Worm (Caenorhabditis elegans) whole organism, midembryonic: ENCODE measurements around the gene cgt-1.

Experiments used
- flt-1 ChIP-seq: fragments of 200-800 bp; sonication (Bioruptor generic); IDR thresholded peaks from 2 replicates; pipeline ENCODE4 v1.3.6; 2022; ENCODE audit warnings: missing genetic modification characterization, missing compliant biosample characterization
- klf-2 ChIP-seq: fragments of 200-800 bp; sonication (Bioruptor generic); conservative IDR thresholded peaks from 2 replicates; pipeline ENCODE4 v1.3.6; 2022; ENCODE audit warnings: missing genetic modification reagents, missing genetic modification characterization, missing compliant biosample characterization
- med-1 ChIP-seq: sonication (generic microtip); optimal IDR thresholded peaks from 2 replicates; lab custom pipeline; 2017; ENCODE audit warnings: missing genetic modification characterization, mild to moderate bottlenecking, missing compliant biosample characterization, antibody characterized with exemption, missing genetic modification reagents; ENCODE audit not compliant: insufficient read depth
- ref-1 ChIP-seq: fragments of 200-800 bp; sonication (Bioruptor generic); conservative IDR thresholded peaks from 2 replicates; pipeline ENCODE4 v1.3.6; 2022; ENCODE audit warnings: missing genetic modification reagents, missing genetic modification characterization, missing compliant biosample characterization
- tab-1 ChIP-seq: fragments of 200-800 bp; sonication (Bioruptor generic); IDR thresholded peaks from 2 replicates; pipeline ENCODE4 v1.3.6; 2022; ENCODE audit warnings: missing genetic modification characterization, missing compliant biosample characterization
- ztf-23 ChIP-seq: fragments of 200-800 bp; sonication (Bioruptor generic); IDR thresholded peaks from 2 replicates; pipeline ENCODE4 v1.3.6; 2022; ENCODE audit warnings: missing genetic modification reagents, missing genetic modification characterization, missing compliant biosample characterization

DNA sequence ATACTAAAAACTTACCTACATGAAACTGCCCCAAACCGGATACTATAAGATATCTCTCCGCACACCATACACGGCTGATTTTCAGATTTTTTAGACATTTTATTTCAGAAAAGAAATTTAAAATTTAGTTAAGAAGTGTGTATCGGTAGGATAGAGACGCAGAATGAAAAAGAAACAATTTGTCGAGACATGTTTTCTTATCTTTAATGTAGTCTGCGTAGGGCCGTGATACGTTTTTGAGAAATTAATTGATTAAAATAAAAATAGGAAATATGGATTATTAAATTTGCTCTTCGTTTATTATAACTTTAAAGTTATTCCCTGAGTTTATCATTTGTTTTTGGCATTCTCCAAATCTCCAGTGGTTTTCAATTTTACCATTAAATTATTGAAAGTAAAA, 35.7 kb upstream of the cgt-1 start, which contains the start of gene nhr-108:
- TF ChIP-seq flt-1 (no peak), med-1 (GFP tag; lab: Kevin White, UChicago) (no peak), ztf-23 (GFP tag; lab: Robert Waterston, UW) (no peak), tab-1 (no peak), klf-2 (no peak), ref-1 (GFP tag; lab: Robert Waterston, UW) (no peak)
